Fruit fly (Drosophila melanogaster) whole organism, wandering third instar larva: ENCODE results near the gene CG7916.

Source experiments
- CrebA ChIP-seq: fragments of 200-800 bp; sonication (Bioruptor generic); optimal IDR thresholded peaks from 2 replicates; lab custom pipeline; 2016; ENCODE audit warnings: missing biosample characterization, mild to moderate bottlenecking, missing genetic modification characterization, borderline replicate concordance
- Dif ChIP-seq: fragments of 200-275, 200-300 bp; sonication (Bioruptor generic); optimal IDR thresholded peaks from 2 replicates; lab custom pipeline; 2018; ENCODE audit warnings: missing biosample characterization, missing genetic modification characterization; ENCODE audit not compliant: partially characterized antibody
- Hr78 ChIP-seq: fragments of >200 bp; optimal IDR thresholded peaks from 2 replicates; lab custom pipeline; 2017; ENCODE audit warnings: missing biosample characterization, missing genetic modification characterization
- N ChIP-seq: fragments of >200 bp; optimal IDR thresholded peaks from 2 replicates; lab custom pipeline; 2018; ENCODE audit warnings: missing biosample characterization, missing external identifiers, missing genetic modification characterization
- OdsH ChIP-seq: fragments of 200-800 bp; sonication (Bioruptor generic); optimal IDR thresholded peaks from 2 replicates; lab custom pipeline; 2016; ENCODE audit warnings: missing biosample characterization, mild to moderate bottlenecking, missing genetic modification characterization
- Rel ChIP-seq, 2 experiments: fragments of 200-800 bp; sonication (Bioruptor generic) in 1 of 2; optimal IDR thresholded peaks; 2 replicates in 1 of 2; 3 replicates in 1 of 2; lab custom pipeline; 2016 to 2019; ENCODE audit warnings: mild to moderate bottlenecking in 2 of 2, missing biosample characterization in 2 of 2, missing genetic modification characterization in 2 of 2, moderate library complexity in 1 of 2
- Vsx2 ChIP-seq: fragments of 200-300, 225-300 bp; sonication (Bioruptor generic); optimal IDR thresholded peaks from 2 replicates; lab custom pipeline; 2018; ENCODE audit warnings: missing biosample characterization, missing genetic modification characterization; ENCODE audit not compliant: partially characterized antibody
- dl ChIP-seq, 2 experiments: fragments of 175-275, 200-275 bp in 1 of 2; fragments of 200-275 bp in 1 of 2; sonication (Bioruptor generic); optimal IDR thresholded peaks; lab custom pipeline; 2018; ENCODE audit warnings: mild to moderate bottlenecking in 2 of 2, missing biosample characterization in 2 of 2, missing genetic modification characterization in 2 of 2, moderate library complexity in 2 of 2; ENCODE audit not compliant: partially characterized antibody in 2 of 2, insufficient read depth in 1 of 2
- ey ChIP-seq: fragments of 200-800 bp; sonication (Bioruptor generic); optimal IDR thresholded peaks from 2 replicates; lab custom pipeline; 2016; ENCODE audit warnings: missing biosample characterization, missing genetic modification characterization
- foxo ChIP-seq, 2 experiments: fragments of 200-800 bp; sonication (Bioruptor generic); optimal IDR thresholded peaks; 2 replicates in 1 of 2; 3 replicates in 1 of 2; lab custom pipeline; 2016 to 2017; ENCODE audit warnings: missing biosample characterization in 2 of 2, missing genetic modification characterization in 2 of 2
- h ChIP-seq: fragments of 200-800 bp; sonication (Bioruptor generic); optimal IDR thresholded peaks from 3 replicates; lab custom pipeline; 2016; ENCODE audit warnings: missing biosample characterization, mild to moderate bottlenecking, missing genetic modification characterization
- pan ChIP-seq: fragments of >200 bp; optimal IDR thresholded peaks from 2 replicates; lab custom pipeline; 2017
- psq ChIP-seq: fragments of 200-800 bp; sonication (Bioruptor generic); optimal IDR thresholded peaks from 3 replicates; lab custom pipeline; 2017; ENCODE audit warnings: missing biosample characterization, mild to moderate bottlenecking, missing genetic modification characterization, moderate library complexity
- sage ChIP-seq: fragments of 200-800 bp; sonication (Bioruptor generic); optimal IDR thresholded peaks from 2 replicates; lab custom pipeline; 2016; ENCODE audit warnings: missing biosample characterization, mild to moderate bottlenecking, missing genetic modification characterization

DNA sequence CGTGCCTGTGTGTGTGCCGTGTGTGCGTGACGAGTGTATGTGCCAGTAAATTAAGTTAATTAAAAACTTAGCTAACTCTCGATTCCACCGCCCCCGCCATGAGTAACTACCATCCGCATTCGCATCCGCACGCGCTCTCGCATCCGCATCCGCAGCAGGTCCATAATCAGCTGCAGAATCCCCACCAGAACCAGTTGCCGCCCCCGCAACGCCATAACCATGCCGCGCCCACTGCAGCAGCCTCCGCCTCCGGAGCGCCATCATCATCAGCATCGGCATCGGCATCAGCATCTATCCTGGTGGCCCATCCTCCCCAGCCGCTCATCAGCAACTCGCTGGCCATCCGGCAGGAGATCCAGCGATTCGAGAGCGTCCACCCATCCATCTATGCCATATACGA, 10.6 kb upstream of the CG7916 start:
- TF ChIP-seq Vsx2 (GFP tag; lab: Kevin White, UChicago) (no peak), ey (GFP tag; lab: Kevin White, UChicago) (no peak), Dif (GFP tag; lab: Kevin White, UChicago) (no peak), sage (no peak), foxo (GFP tag; optimal IDR thresholded peaks at IDR 0.05; lab: Kevin White, UChicago) (no peak), h (GFP tag; lab: Kevin White, UChicago) (no peak), psq (GFP tag; lab: Kevin White, UChicago) (no peak), Hr78 (no peak), Rel (GFP tag; optimal IDR thresholded peaks at IDR 0.05; lab: Kevin White, UChicago) (no peak), Rel (tag; optimal IDR thresholded peaks at IDR 0.05; lab: Kevin White, UChicago) (no peak), dl (GFP tag; optimal IDR thresholded peaks at IDR 0.05; lab: Kevin White, UChicago; ENCODE audit: insufficient read depth in 1 of 2, partially characterized antibody in 2 of 2) (no peak), N (no peak), pan (lab: Kevin White, UChicago) (no peak), CrebA (GFP tag; lab: Kevin White, UChicago) (no peak), OdsH (GFP tag; lab: Kevin White, UChicago) (no peak)
